Worm (Caenorhabditis elegans): ENCODE measurements around the gene nfyc-1.

Gene nfyc-1

DNA sequence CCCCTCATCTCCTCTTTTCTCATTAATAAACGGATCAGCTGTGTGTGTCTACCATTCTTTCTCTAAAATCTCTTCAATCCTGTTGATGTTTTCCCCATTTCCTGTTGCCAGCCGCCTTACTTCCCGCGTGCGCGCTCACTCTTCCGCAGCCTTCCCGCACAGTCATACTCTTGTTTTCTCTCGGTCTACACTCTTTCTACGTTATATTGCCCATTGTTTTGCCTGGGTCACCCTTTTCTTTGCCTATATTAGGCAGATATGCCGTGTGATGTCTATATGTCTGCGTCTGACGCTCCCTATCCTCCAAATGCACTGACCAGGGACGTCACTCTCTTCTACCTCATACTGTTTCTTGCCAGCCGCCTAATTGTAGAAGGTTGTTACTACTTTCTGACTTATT lies 22.6 kb downstream of the nfyc-1 start (continued):
- TF ChIP-seq dpff-1 (tag; optimal IDR thresholded peaks at IDR 0.05), result no peak

- TF ChIP-seq sea-2 (GFP tag; IDR thresholded peaks at IDR 0.05) (no peak), ceh-100 (GFP tag; IDR thresholded peaks at IDR 0.05) (no peak)
Measured at ce11 chrII:67663-68062, 24.0 kb downstream of the nfyc-1 start.

ce11 chrII:68757-69156 lies 25.1 kb downstream of the nfyc-1 start:
- TF ChIP-seq lin-40 (tag; optimal IDR thresholded peaks at IDR 0.05) (no peak), F33H1.4 (GFP tag; IDR thresholded peaks at IDR 0.05) (no peak), zim-3 (tag; optimal IDR thresholded peaks at IDR 0.05) (no peak), let-526 (GFP tag; IDR thresholded peaks at IDR 0.05) (no peak), B0261.1 (tag; optimal IDR thresholded peaks at IDR 0.05) (no peak), K12H6.12 (tag; optimal IDR thresholded peaks at IDR 0.05) (no peak), lag-1 (GFP tag; IDR thresholded peaks at IDR 0.05) (no peak), madf-3 (GFP tag; IDR thresholded peaks at IDR 0.05) (no peak), madf-8 (GFP tag; conservative IDR thresholded peaks at IDR 0.05) (no peak), ztf-22 (GFP tag; optimal IDR thresholded peaks at IDR 0.05) (no peak), ceh-40 (GFP tag; IDR thresholded peaks at IDR 0.05) (no peak), egl-18 (GFP tag; IDR thresholded peaks at IDR 0.05) (no peak), dox-1 (GFP tag; IDR thresholded peaks at IDR 0.05) (no peak), B0336.3 (GFP tag; IDR thresholded peaks at IDR 0.05) (no peak)

DNA sequence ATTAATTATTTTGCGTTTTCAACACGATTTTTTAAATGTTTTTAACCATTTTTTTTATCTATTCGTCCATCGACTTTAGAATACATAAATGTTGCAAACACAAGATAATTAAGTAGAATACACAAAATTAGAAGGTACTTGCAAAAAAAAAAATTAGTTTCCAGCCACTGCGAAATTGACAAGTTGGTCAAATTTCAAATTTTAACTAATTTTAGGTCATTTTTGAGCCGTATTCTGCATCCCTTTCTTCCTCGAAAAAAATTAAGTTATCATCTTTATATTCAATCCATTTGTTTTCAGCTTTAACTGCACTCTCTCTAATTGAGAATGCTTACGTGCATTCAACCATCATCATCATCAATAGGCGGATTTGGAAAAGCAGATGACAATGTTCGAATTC lies 25.6 kb downstream of the nfyc-1 start, which contains the start of gene egl-26:
Gene egl-26 (plus strand): TSS at position 301 of the 400 bp plus-strand sequence.
- no peak for TF ChIP-seq T26A5.8 (tag; optimal IDR thresholded peaks at IDR 0.05)
- TF ChIP-seq ztf-25 (GFP tag; IDR thresholded peaks at IDR 0.05), result no peak
- TF ChIP-seq lin-26 (GFP tag; IDR thresholded peaks at IDR 0.05), result no peak
- no peak for TF ChIP-seq F10E7.11 (tag; optimal IDR thresholded peaks at IDR 0.05)
- no peak for TF ChIP-seq F23B12.7 (tag; optimal IDR thresholded peaks at IDR 0.05; ENCODE audit: insufficient read depth)
- TF ChIP-seq T07F8.4 (tag; optimal IDR thresholded peaks at IDR 0.05), result no peak
- no peak for TF ChIP-seq tbp1 (GFP tag; optimal IDR thresholded peaks at IDR 0.05)
- TF ChIP-seq madf-6 (GFP tag; IDR thresholded peaks at IDR 0.05), result no peak
- no peak for TF ChIP-seq F49E8.2 (tag; optimal IDR thresholded peaks at IDR 0.05; ENCODE audit: insufficient read depth)
- no peak for TF ChIP-seq let-526 (GFP tag; IDR thresholded peaks at IDR 0.05)
- no peak for TF ChIP-seq Y95B8A.8 (GFP tag; IDR thresholded peaks at IDR 0.05)
- no peak for TF ChIP-seq B0019.2 (GFP tag; conservative IDR thresholded peaks at IDR 0.05)

- no peak for TF ChIP-seq F23B12.7 (tag; optimal IDR thresholded peaks at IDR 0.05; ENCODE audit: insufficient read depth)
- no peak for TF ChIP-seq ceh-91 (GFP tag; IDR thresholded peaks at IDR 0.05)
- TF ChIP-seq ceh-100 (GFP tag; IDR thresholded peaks at IDR 0.05), result no peak
- TF ChIP-seq F52B5.7 (tag; optimal IDR thresholded peaks at IDR 0.05), result no peak
- no peak for TF ChIP-seq nfya-2 (GFP tag; IDR thresholded peaks at IDR 0.05)
- TF ChIP-seq Y95B8A.8 (GFP tag; IDR thresholded peaks at IDR 0.05), result no peak
- TF ChIP-seq F57C9.4 (tag; optimal IDR thresholded peaks at IDR 0.05), result no peak
- TF ChIP-seq dpl-1 (GFP tag; optimal IDR thresholded peaks at IDR 0.05), result no peak
- TF ChIP-seq F49E8.2 (tag; optimal IDR thresholded peaks at IDR 0.05; ENCODE audit: insufficient read depth), result no peak
- no peak for TF ChIP-seq ceh-58 (GFP tag; IDR thresholded peaks at IDR 0.05)
- TF ChIP-seq Y67H2A.10 (GFP tag; conservative IDR thresholded peaks at IDR 0.05), result no peak
- TF ChIP-seq nhr-27 (tag; optimal IDR thresholded peaks at IDR 0.05), result no peak
- TF ChIP-seq hlh-12 (tag; optimal IDR thresholded peaks at IDR 0.05), result no peak
Measured at ce11 chrII:73329-73728, 29.6 kb downstream of the nfyc-1 start.

Data from whole organism, young adult.